Fruit fly (Drosophila melanogaster) whole organism, embryonic: ENCODE measurements around the gene CG5447.

Experiments used
- ATbp ChIP-seq: fragments of 200-800 bp; sonication (Bioruptor generic); optimal IDR thresholded peaks from 2 replicates; lab custom pipeline; 2017; ENCODE audit warnings: missing biosample characterization, mild to moderate bottlenecking, missing genetic modification characterization, missing genetic modification reagents
- Atf-2 ChIP-seq: fragments of 200-800 bp; sonication (Bioruptor generic); optimal IDR thresholded peaks from 2 replicates; lab custom pipeline; 2016; ENCODE audit warnings: missing biosample characterization, missing genetic modification characterization
- CG11398 ChIP-seq: fragments of 200-800 bp; sonication (Bioruptor generic); optimal IDR thresholded peaks from 2 replicates; lab custom pipeline; 2016; ENCODE audit warnings: missing biosample characterization, missing genetic modification characterization
- CG14050 ChIP-seq: fragments of 200-800 bp; sonication (Bioruptor generic); IDR thresholded peaks from 3 replicates; pipeline ENCODE4 v1.3.6; 2022; ENCODE audit warnings: missing biosample characterization, missing genetic modification characterization
- CG17912 ChIP-seq: fragments of 200-800 bp; sonication (Bioruptor generic); optimal IDR thresholded peaks from 2 replicates; lab custom pipeline; 2018; ENCODE audit warnings: missing biosample characterization, mild to moderate bottlenecking, missing genetic modification characterization
- CG2875 ChIP-seq: fragments of 200-800 bp; sonication (Bioruptor generic); optimal IDR thresholded peaks from 2 replicates; lab custom pipeline; 2017; ENCODE audit warnings: missing biosample characterization, mild to moderate bottlenecking, missing genetic modification characterization, missing genetic modification reagents
- CG34376 ChIP-seq: fragments of 200-800 bp; sonication (Bioruptor generic); optimal IDR thresholded peaks from 2 replicates; lab custom pipeline; 2018; ENCODE audit warnings: missing biosample characterization, mild to moderate bottlenecking, missing genetic modification characterization
- CG4360 ChIP-seq: fragments of 200-800 bp; sonication (Bioruptor generic); IDR thresholded peaks from 2 replicates; pipeline ENCODE4 v1.3.6; 2022; ENCODE audit warnings: missing biosample characterization, missing genetic modification characterization
- CG4854 ChIP-seq: fragments of 200-800 bp; sonication (Bioruptor generic); optimal IDR thresholded peaks from 2 replicates; lab custom pipeline; 2016; ENCODE audit warnings: missing biosample characterization, missing genetic modification characterization, inconsistent platforms
- CG7987 ChIP-seq: fragments of 200-800 bp; sonication (Bioruptor generic); optimal IDR thresholded peaks from 2 replicates; lab custom pipeline; 2018; ENCODE audit warnings: missing biosample characterization, mild to moderate bottlenecking, missing genetic modification characterization, moderate library complexity
- CTCF ChIP-seq: fragments of 200-800 bp; sonication (Bioruptor generic); optimal IDR thresholded peaks from 2 replicates; lab custom pipeline; 2017; ENCODE audit warnings: missing biosample characterization, mild to moderate bottlenecking, missing genetic modification characterization, moderate library complexity
- Drgx ChIP-seq: fragments of 200-800 bp; sonication (Bioruptor generic); IDR thresholded peaks from 2 replicates; pipeline ENCODE4 v1.3.6; 2022; ENCODE audit warnings: missing biosample characterization, missing genetic modification characterization
- Elba2 ChIP-seq: fragments of 200-800 bp; sonication (Bioruptor generic); optimal IDR thresholded peaks from 3 replicates; lab custom pipeline; 2016; ENCODE audit warnings: missing biosample characterization, missing genetic modification characterization
- Ets65A ChIP-seq: fragments of 200-800 bp; sonication (Bioruptor generic); peaks from one replicate; lab custom pipeline; 2016; ENCODE audit warnings: missing biosample characterization, missing genetic modification characterization
- HLH54F ChIP-seq: fragments of 200-800 bp; sonication (Bioruptor generic); optimal IDR thresholded peaks from 3 replicates; lab custom pipeline; 2016; ENCODE audit warnings: missing biosample characterization, missing genetic modification characterization
- Hr39 ChIP-seq: fragments of >200 bp; optimal IDR thresholded peaks from 2 replicates; lab custom pipeline; 2017
- NC2α ChIP-seq: fragments of 200-800 bp; sonication (Bioruptor generic); optimal IDR thresholded peaks from 2 replicates; lab custom pipeline; 2016; ENCODE audit warnings: missing biosample characterization, missing genetic modification characterization
- Pdp1 ChIP-seq, 2 experiments: fragments of 200-800 bp; sonication (Bioruptor generic); optimal IDR thresholded peaks; 3 replicates each; lab custom pipeline; 2016; ENCODE audit warnings: missing biosample characterization in 2 of 2, missing genetic modification characterization in 2 of 2, mild to moderate bottlenecking in 1 of 2, moderate library complexity in 1 of 2
- Rx ChIP-seq: fragments of 200-800 bp; sonication (Bioruptor generic); IDR thresholded peaks from 2 replicates; pipeline ENCODE4 v1.3.6; 2022; ENCODE audit warnings: missing biosample characterization, missing genetic modification characterization
- Sry-δ ChIP-seq: fragments of 200-800 bp; sonication (Bioruptor generic); optimal IDR thresholded peaks from 2 replicates; lab custom pipeline; 2016; ENCODE audit warnings: missing biosample characterization, missing genetic modification characterization
- Ssrp ChIP-seq: fragments of 200-800 bp; sonication (Bioruptor generic); optimal IDR thresholded peaks from 2 replicates; lab custom pipeline; 2018; ENCODE audit warnings: missing biosample characterization, mild to moderate bottlenecking, missing genetic modification characterization, moderate library complexity
- TFAM ChIP-seq: fragments of 200-800 bp; sonication (Bioruptor generic); optimal IDR thresholded peaks from 2 replicates; lab custom pipeline; 2017; ENCODE audit warnings: missing biosample characterization, missing genetic modification characterization, inconsistent platforms
- Usf ChIP-seq: fragments of 200-800 bp; sonication (Bioruptor generic); optimal IDR thresholded peaks from 2 replicates; lab custom pipeline; 2017; ENCODE audit warnings: missing genotype, missing biosample characterization, missing genetic modification characterization
- ab ChIP-seq: fragments of 200-800 bp; sonication (Bioruptor generic); optimal IDR thresholded peaks from 2 replicates; lab custom pipeline; 2016; ENCODE audit warnings: missing biosample characterization, missing genetic modification characterization
- ase ChIP-seq: fragments of 200-800 bp; sonication (Bioruptor generic); IDR thresholded peaks from 3 replicates; pipeline ENCODE4 v1.3.6; 2022; ENCODE audit warnings: missing biosample characterization, missing genetic modification characterization
- emc ChIP-seq: fragments of 200-800 bp; sonication (Bioruptor generic); optimal IDR thresholded peaks from 2 replicates; lab custom pipeline; 2016; ENCODE audit warnings: missing biosample characterization, missing genetic modification characterization
- exex ChIP-seq: fragments of 200-800 bp; sonication (Bioruptor generic); optimal IDR thresholded peaks from 4 replicates; lab custom pipeline; 2018; ENCODE audit warnings: missing biosample characterization, mild to moderate bottlenecking, missing genetic modification characterization, moderate library complexity
- fd3F ChIP-seq: fragments of 200-800 bp; sonication (Bioruptor generic); optimal IDR thresholded peaks from 2 replicates; lab custom pipeline; 2018; ENCODE audit warnings: missing biosample characterization, mild to moderate bottlenecking, missing genetic modification characterization, moderate library complexity
- her ChIP-seq: fragments of 200-800 bp; sonication (Bioruptor generic); optimal IDR thresholded peaks from 2 replicates; lab custom pipeline; 2016; ENCODE audit warnings: missing biosample characterization, missing genetic modification characterization
- sens ChIP-seq: fragments of 200-800 bp; sonication (Bioruptor generic); peaks from one replicate; lab custom pipeline; 2016; ENCODE audit warnings: missing biosample characterization, missing genetic modification characterization
- tna ChIP-seq: fragments of 200-800 bp; sonication (Bioruptor generic); IDR thresholded peaks from 2 replicates; pipeline ENCODE4 v1.3.6; 2022; ENCODE audit warnings: missing biosample characterization, missing genetic modification characterization; ENCODE audit not compliant: partially characterized antibody
- toy ChIP-seq: fragments of 200-800 bp; sonication (Bioruptor generic); IDR thresholded peaks from 2 replicates; pipeline ENCODE4 v1.3.6; 2022; ENCODE audit warnings: missing biosample characterization, missing genetic modification characterization
- unc-4 ChIP-seq: fragments of 200-800 bp; sonication (Bioruptor generic); IDR thresholded peaks from 2 replicates; pipeline ENCODE4 v1.3.6; 2022; ENCODE audit warnings: missing biosample characterization, missing genetic modification characterization; ENCODE audit not compliant: partially characterized antibody
- zf30C ChIP-seq: fragments of 200-800 bp; sonication (Bioruptor generic); optimal IDR thresholded peaks from 3 replicates; lab custom pipeline; 2018; ENCODE audit warnings: missing biosample characterization, mild to moderate bottlenecking, missing genetic modification characterization

CG5447 gene

DNA sequence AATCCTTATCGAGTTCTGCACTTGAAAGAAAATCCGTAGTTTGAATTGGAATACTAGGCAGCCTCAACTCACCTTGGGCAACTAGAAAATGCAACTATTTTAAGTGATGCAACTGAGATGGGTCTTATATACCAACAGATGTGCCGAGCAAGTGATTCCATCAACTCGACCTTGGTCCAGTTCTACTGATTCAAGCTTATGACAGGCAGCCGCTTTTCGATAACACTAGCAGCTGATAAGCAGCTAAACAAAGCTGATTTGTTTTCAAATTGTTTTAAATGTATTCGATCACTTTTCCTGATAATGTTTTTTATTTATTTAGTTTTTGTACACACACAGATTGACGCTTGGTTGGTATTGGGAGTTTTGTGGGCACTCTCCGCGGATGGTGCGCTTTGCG is 27.3 kb upstream of the CG5447 start, which contains the start of gene CG6503:
CG6503 (minus strand) TSS at position 101 of the 400 bp plus-strand sequence.
- TF ChIP-seq Atf-2 (GFP tag; lab: Kevin White, UChicago) (no peak), Pdp1 (GFP tag; optimal IDR thresholded peaks at IDR 0.05; lab: Kevin White, UChicago) (peak in 1 of 2 experiments; percentile 26)

DNA sequence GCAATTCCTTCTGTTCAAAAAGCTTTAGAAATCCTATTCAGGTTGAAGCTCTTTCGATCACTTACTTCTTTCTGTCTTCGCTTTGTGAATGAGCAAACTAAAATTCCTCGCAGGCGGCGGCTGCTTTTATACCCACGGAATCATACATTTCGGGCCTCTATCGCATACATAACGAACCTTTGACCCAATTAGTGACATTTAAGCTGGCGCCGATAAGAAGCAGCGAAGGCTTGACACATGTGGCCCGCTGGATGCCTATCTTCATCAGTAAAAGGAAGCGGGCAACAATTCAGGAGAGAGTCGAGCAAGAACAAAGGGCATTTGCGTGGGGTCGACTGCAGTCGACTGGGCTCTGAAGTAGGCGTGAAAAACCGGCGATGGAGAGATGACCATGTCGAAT is 26.7 kb upstream of the CG5447 start, which contains the start of gene CG34291:
CG34291 (minus strand) TSS at position 101 of the 400 bp plus-strand sequence.
- TF ChIP-seq ATbp (GFP tag; lab: Kevin White, UChicago) (no peak), Pdp1 (GFP tag; optimal IDR thresholded peaks at IDR 0.05; lab: Kevin White, UChicago) (peak in 1 of 2 experiments; percentile 6), CG34376 (GFP tag; lab: Kevin White, UChicago) (peak; percentile 10), ab (GFP tag; lab: Kevin White, UChicago) (no peak), zf30C (GFP tag; lab: Kevin White, UChicago) (no peak), Ets65A (GFP tag; lab: Kevin White, UChicago) (peak; percentile 46)
- TF ChIP-seq, all 482 proteins: peak for 3

DNA sequence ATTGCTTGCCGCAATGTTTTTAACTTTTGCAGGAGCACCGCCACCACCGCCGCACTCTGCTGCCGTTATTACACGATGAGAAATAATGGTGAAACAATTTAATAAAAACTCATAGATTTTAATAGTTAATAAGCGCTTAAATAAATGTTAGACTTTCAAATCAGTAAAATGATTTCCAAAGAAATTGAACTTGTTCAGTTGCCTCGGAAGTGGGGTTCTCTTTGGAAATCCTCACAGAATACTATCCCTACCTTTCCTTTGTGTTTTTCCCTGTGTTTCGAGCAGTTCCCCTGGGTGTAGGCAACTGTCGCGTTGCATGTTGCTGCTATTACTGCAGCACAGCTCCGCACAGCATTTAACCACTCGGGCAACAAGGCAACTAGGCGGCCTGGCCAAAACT is 24.1 kb upstream of the CG5447 start:
- TF ChIP-seq sens (GFP tag; lab: Kevin White, UChicago) (no peak), Drgx (GFP tag; lab: Robert Waterston, UW) (peak; percentile 27; the same call in 1 of the 2 replicates)

DNA sequence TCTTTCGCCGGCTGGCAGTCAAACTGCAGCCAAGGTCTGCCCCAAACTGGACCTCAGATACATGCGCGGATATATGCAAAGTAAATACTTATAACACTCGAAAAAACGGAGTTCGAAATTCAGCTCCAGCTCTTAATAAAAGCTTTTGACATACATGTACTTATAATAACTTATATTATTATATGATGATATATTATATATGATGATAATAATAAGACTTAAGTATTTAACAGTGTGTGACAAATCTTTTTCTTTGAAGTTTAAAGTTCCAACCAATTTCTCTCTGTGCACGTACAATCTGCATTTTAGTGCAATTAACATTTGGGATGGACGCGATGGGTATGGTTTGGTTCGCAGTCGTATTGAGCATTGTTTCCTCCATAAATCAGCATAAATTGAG is 22.7 kb upstream of the CG5447 start:
- TF ChIP-seq exex (tag; lab: Kevin White, UChicago) (no peak), TFAM (GFP tag; lab: Kevin White, UChicago) (no peak), toy (GFP tag; lab: Robert Waterston, UW) (no peak), HLH54F (GFP tag; lab: Kevin White, UChicago) (no peak)

dm6 chr3R:26432526-26432925 is 19.8 kb upstream of the CG5447 start:
- peak; percentile 83 for TF ChIP-seq CTCF (GFP tag; lab: Kevin White, UChicago)
- no peak for TF ChIP-seq CG7987
- TF ChIP-seq, all 482 proteins: peak for 1

DNA sequence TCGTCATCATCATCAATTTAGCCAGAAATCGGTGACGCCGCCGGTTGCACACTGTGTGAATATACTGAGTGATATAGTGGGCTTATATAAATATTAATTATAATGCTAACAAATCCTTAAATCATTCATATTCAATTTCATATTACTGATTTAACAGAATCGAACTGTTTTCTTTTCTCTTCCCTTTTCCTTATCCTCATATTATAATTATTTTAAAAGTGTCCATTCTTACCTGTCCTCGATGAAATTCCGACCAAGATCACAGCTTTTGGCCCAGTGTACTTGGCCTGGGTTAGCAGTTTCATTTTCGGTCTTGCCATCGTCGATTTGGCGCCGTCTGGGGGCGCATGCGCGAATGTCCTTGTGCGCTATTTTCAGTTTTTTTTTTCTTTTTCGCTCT is 19.4 kb upstream of the CG5447 start:
- no peak for TF ChIP-seq emc (GFP tag; lab: Kevin White, UChicago)
- TF ChIP-seq Drgx (GFP tag; lab: Robert Waterston, UW), result peak; percentile 43; the same call in 1 of the 2 replicates
- TF ChIP-seq, all 482 proteins: peak for 1

- TF ChIP-seq Sry-δ (GFP tag; lab: Kevin White, UChicago), result no peak
- no peak for TF ChIP-seq CG17912 (GFP tag; lab: Kevin White, UChicago)
- TF ChIP-seq Hr39 (lab: Kevin White, UChicago), result no peak
- no peak for TF ChIP-seq Ssrp (tag; lab: Kevin White, UChicago)
- TF ChIP-seq her (GFP tag; lab: Kevin White, UChicago), result no peak
- TF ChIP-seq CG14050 (GFP tag; lab: Robert Waterston, UW), result no peak
- TF ChIP-seq CG11398 (GFP tag; lab: Kevin White, UChicago), result no peak
- no peak for TF ChIP-seq NC2α (GFP tag; lab: Kevin White, UChicago)
- TF ChIP-seq CG4360 (GFP tag; lab: Robert Waterston, UW), result 0 out of 2 replicates have a peak, but pooled peaks have one; percentile 16
- TF ChIP-seq unc-4 (GFP tag; lab: Robert Waterston, UW), result no peak
- TF ChIP-seq CG4854 (GFP tag; lab: Kevin White, UChicago), result no peak
- no peak for TF ChIP-seq tna (GFP tag; lab: Robert Waterston, UW)
- peak; percentile 91 for TF ChIP-seq Elba2 (GFP tag; lab: Kevin White, UChicago)
- TF ChIP-seq Rx (GFP tag; lab: Robert Waterston, UW), result no peak
- TF ChIP-seq ase (GFP tag; lab: Robert Waterston, UW), result no peak
- no peak for TF ChIP-seq Usf (GFP tag; lab: Kevin White, UChicago)
- no peak for TF ChIP-seq CG2875 (GFP tag; lab: Kevin White, UChicago)
- no peak for TF ChIP-seq fd3F
Measured at dm6 chr3R:26433743-26434142, 18.6 kb upstream of the CG5447 start.
